Worm (Caenorhabditis elegans) whole organism, L3 larva: ENCODE data around the gene ugt-32.

ENCODE experiments used
- R02D3.7 ChIP-seq: fragments of 150-350 bp; optimal IDR thresholded peaks from 2 replicates; lab custom pipeline; 2014; ENCODE audit warnings: missing biosample characterization, missing genetic modification characterization
- elt-1 ChIP-seq: fragments of 150-350 bp; optimal IDR thresholded peaks from 2 replicates; lab custom pipeline; 2014; ENCODE audit warnings: missing biosample characterization, missing genetic modification characterization
- lin-39 ChIP-seq: fragments of 150-350 bp; optimal IDR thresholded peaks from 2 replicates; lab custom pipeline; 2018; ENCODE audit warnings: missing biosample characterization, missing genetic modification reagents, missing genetic modification characterization
- nhr-76 ChIP-seq: fragments of 150-350 bp; sonication (generic microtip); optimal IDR thresholded peaks from 5 replicates; lab custom pipeline; 2014; ENCODE audit warnings: missing biosample characterization, missing genetic modification characterization
- pha-4 ChIP-seq: fragments of 150-350 bp; optimal IDR thresholded peaks from 2 replicates; lab custom pipeline; 2014; ENCODE audit warnings: missing biosample characterization, missing genetic modification reagents, missing genetic modification characterization
- snpc-4 ChIP-seq: fragments of 150-350 bp; optimal IDR thresholded peaks from 2 replicates; lab custom pipeline; 2014; ENCODE audit warnings: missing biosample characterization, missing genetic modification characterization
- tbx-2 ChIP-seq: sonication (generic microtip); optimal IDR thresholded peaks from 2 replicates; lab custom pipeline; 2016; ENCODE audit warnings: mild to moderate bottlenecking, missing genetic modification characterization, missing compliant biosample characterization
- zag-1 ChIP-seq: fragments of 150-350 bp; optimal IDR thresholded peaks from 2 replicates; lab custom pipeline; 2014; ENCODE audit warnings: missing biosample characterization, missing genetic modification characterization

DNA sequence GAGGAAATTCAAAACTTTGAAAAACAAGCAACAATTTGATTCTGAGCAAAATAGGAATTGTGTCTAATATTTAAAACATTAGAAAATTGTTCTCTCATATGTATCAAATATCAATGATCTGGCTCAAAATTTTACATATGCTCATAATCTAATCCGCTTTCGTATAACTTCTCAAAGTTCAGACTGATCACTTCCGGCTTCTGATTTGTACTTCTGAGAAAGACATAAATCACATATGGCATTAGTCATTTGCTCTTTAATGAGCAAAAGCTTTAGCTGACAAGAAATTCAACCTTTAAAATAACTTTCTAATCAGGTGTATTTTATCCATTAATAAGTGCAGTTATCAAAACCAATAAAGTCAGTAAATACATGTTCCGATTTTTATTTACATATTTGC, 12.1 kb upstream of the ugt-32 start:
- no peak for TF ChIP-seq nhr-76
- TF ChIP-seq pha-4 (tag; lab: Kevin White, UChicago), result no peak
- TF ChIP-seq zag-1 (tag; lab: Kevin White, UChicago), result no peak
- no peak for TF ChIP-seq snpc-4 (tag; lab: Kevin White, UChicago)
- no peak for TF ChIP-seq lin-39 (tag; lab: Kevin White, UChicago)
- no peak for TF ChIP-seq R02D3.7 (tag; lab: Kevin White, UChicago)
- no peak for TF ChIP-seq tbx-2 (tag; lab: Kevin White, UChicago)
- TF ChIP-seq elt-1 (tag; lab: Kevin White, UChicago), result no peak
